Worm (Caenorhabditis elegans) whole organism, late embryonic: Measurements from ENCODE around the gene K08F11.1.
"Not testable (repeated sequence)": the region's sequence is repeated elsewhere in the genome, so short reads cannot be mapped to it uniquely, and the experiment has no call there.

Experiments
- C08G9.2 ChIP-seq: sonication (generic microtip); optimal IDR thresholded peaks from 2 replicates; lab custom pipeline; 2016; ENCODE audit warnings: mild to moderate bottlenecking, missing genetic modification characterization, moderate library complexity, missing compliant biosample characterization
- ceh-14 ChIP-seq: sonication (generic microtip); optimal IDR thresholded peaks from 2 replicates; lab custom pipeline; 2016; ENCODE audit warnings: missing genotype, missing genetic modification characterization, missing compliant biosample characterization
- ceh-18 ChIP-seq: sonication (generic microtip); optimal IDR thresholded peaks from 2 replicates; lab custom pipeline; 2016; ENCODE audit warnings: missing genetic modification characterization, missing compliant biosample characterization
- ceh-2 ChIP-seq: sonication (generic microtip); optimal IDR thresholded peaks from 2 replicates; lab custom pipeline; 2016; ENCODE audit warnings: missing genotype, missing genetic modification characterization, missing compliant biosample characterization
- ceh-31 ChIP-seq: sonication (generic microtip); optimal IDR thresholded peaks from 2 replicates; lab custom pipeline; 2016; ENCODE audit warnings: missing genetic modification characterization, missing compliant biosample characterization
- ceh-34 ChIP-seq: sonication (generic microtip); optimal IDR thresholded peaks from 2 replicates; lab custom pipeline; 2016; ENCODE audit warnings: mild to moderate bottlenecking, missing genetic modification characterization, missing compliant biosample characterization
- ceh-45 ChIP-seq: fragments of 200-800 bp; sonication (Bioruptor generic); IDR thresholded peaks from 2 replicates; pipeline ENCODE4 v1.3.6; 2022; ENCODE audit warnings: missing genetic modification reagents, missing genetic modification characterization, missing compliant biosample characterization
- ceh-48 ChIP-seq: sonication (generic microtip); optimal IDR thresholded peaks from 2 replicates; lab custom pipeline; 2016; ENCODE audit warnings: missing genetic modification characterization, inconsistent platforms, missing compliant biosample characterization
- ceh-6 ChIP-seq: fragments of 200-800 bp; sonication (Bioruptor generic); optimal IDR thresholded peaks from 2 replicates; lab custom pipeline; 2018; ENCODE audit warnings: mild to moderate bottlenecking, missing genetic modification characterization, missing compliant biosample characterization
- elt-2 ChIP-seq: sonication (generic microtip); optimal IDR thresholded peaks from 2 replicates; lab custom pipeline; 2016; ENCODE audit warnings: missing genetic modification reagents, missing genetic modification characterization, missing compliant biosample characterization
- ets-4 ChIP-seq: sonication (generic microtip); optimal IDR thresholded peaks from 2 replicates; lab custom pipeline; 2016; ENCODE audit warnings: missing genetic modification characterization, missing compliant biosample characterization
- fax-1 ChIP-seq: sonication (generic microtip); optimal IDR thresholded peaks from 2 replicates; lab custom pipeline; 2016; ENCODE audit warnings: missing genotype, missing genetic modification characterization, missing compliant biosample characterization
- fkh-10 ChIP-seq: fragments of 150-350 bp; optimal IDR thresholded peaks from 2 replicates; lab custom pipeline; 2014; ENCODE audit warnings: missing biosample characterization, missing genetic modification reagents, missing genetic modification characterization
- gmeb-2 ChIP-seq: sonication (generic microtip); optimal IDR thresholded peaks from 2 replicates; lab custom pipeline; 2016; ENCODE audit warnings: missing genetic modification characterization, inconsistent platforms, missing compliant biosample characterization
- hlh-15 ChIP-seq: sonication (generic microtip); optimal IDR thresholded peaks from 2 replicates; lab custom pipeline; 2016; ENCODE audit warnings: missing genetic modification characterization, missing compliant biosample characterization
- hlh-8 ChIP-seq: sonication (generic microtip); optimal IDR thresholded peaks from 2 replicates; lab custom pipeline; 2016; ENCODE audit warnings: missing genotype, missing genetic modification characterization, missing compliant biosample characterization
- madf-2 ChIP-seq: sonication (generic microtip); optimal IDR thresholded peaks from 2 replicates; lab custom pipeline; 2017; ENCODE audit warnings: missing genetic modification characterization, missing compliant biosample characterization
- nfya-1 ChIP-seq: sonication (generic microtip); optimal IDR thresholded peaks from 2 replicates; lab custom pipeline; 2017; ENCODE audit warnings: missing genetic modification characterization, mild to moderate bottlenecking, missing compliant biosample characterization, antibody characterized with exemption, moderate library complexity
- nhr-232 ChIP-seq: sonication (generic microtip); optimal IDR thresholded peaks from 2 replicates; lab custom pipeline; 2016; ENCODE audit warnings: missing genetic modification characterization, missing compliant biosample characterization
- pat-9 ChIP-seq: fragments of 200-800 bp; sonication (Bioruptor generic); optimal IDR thresholded peaks from 2 replicates; lab custom pipeline; 2018; ENCODE audit warnings: mild to moderate bottlenecking, missing genetic modification characterization, moderate library complexity, missing compliant biosample characterization
- pqm-1 ChIP-seq: sonication (generic microtip); optimal IDR thresholded peaks from 2 replicates; lab custom pipeline; 2016; ENCODE audit warnings: missing genetic modification characterization, missing compliant biosample characterization
- ref-2 ChIP-seq: sonication (generic microtip); optimal IDR thresholded peaks from 2 replicates; lab custom pipeline; 2016; ENCODE audit warnings: missing genetic modification characterization, missing compliant biosample characterization
- rnt-1 ChIP-seq: sonication (generic microtip); optimal IDR thresholded peaks from 2 replicates; lab custom pipeline; 2016; ENCODE audit warnings: missing genetic modification characterization, missing compliant biosample characterization
- sox-2 ChIP-seq: fragments of 200-800 bp; sonication (Bioruptor generic); IDR thresholded peaks from 2 replicates; pipeline ENCODE4 v1.3.6; 2022; ENCODE audit warnings: missing genetic modification reagents, missing genetic modification characterization, missing compliant biosample characterization
- tbx-2 ChIP-seq: sonication (generic microtip); optimal IDR thresholded peaks from 2 replicates; lab custom pipeline; 2016; ENCODE audit warnings: missing genetic modification characterization, missing compliant biosample characterization
- tbx-7 ChIP-seq: sonication (generic microtip); optimal IDR thresholded peaks from 2 replicates; lab custom pipeline; 2016; ENCODE audit warnings: missing genotype, missing genetic modification characterization, missing compliant biosample characterization
- ttx-3 ChIP-seq: sonication (generic microtip); optimal IDR thresholded peaks from 2 replicates; lab custom pipeline; 2016; ENCODE audit warnings: missing genetic modification reagents, missing genetic modification characterization, missing compliant biosample characterization
- unc-3 ChIP-seq, 2 experiments: fragments of 200-800 bp in 1 of 2; sonication (Bioruptor generic) in 1 of 2; sonication (generic microtip) in 1 of 2; conservative IDR thresholded peaks in 1 of 2; optimal IDR thresholded peaks in 1 of 2; 2 replicates each; pipeline versions ENCODE4 v1.3.6 to Lab custom; 2016 to 2022; ENCODE audit warnings: missing compliant biosample characterization in 2 of 2, missing genetic modification characterization in 2 of 2, missing genetic modification reagents in 1 of 2
- unc-42 ChIP-seq: sonication (generic microtip); optimal IDR thresholded peaks from 2 replicates; lab custom pipeline; 2016; ENCODE audit warnings: missing genotype, missing genetic modification characterization, missing compliant biosample characterization
- unc-55 ChIP-seq: sonication (generic microtip); optimal IDR thresholded peaks from 2 replicates; lab custom pipeline; 2017; ENCODE audit warnings: missing biosample characterization, missing genetic modification reagents, missing genetic modification characterization
- unc-86 ChIP-seq: sonication (generic microtip); optimal IDR thresholded peaks from 2 replicates; lab custom pipeline; 2016; ENCODE audit warnings: missing genetic modification characterization, missing compliant biosample characterization
- zip-5 ChIP-seq: sonication (generic microtip); optimal IDR thresholded peaks from 2 replicates; lab custom pipeline; 2016; ENCODE audit warnings: missing genetic modification characterization, missing compliant biosample characterization

The K08F11.1 gene

DNA sequence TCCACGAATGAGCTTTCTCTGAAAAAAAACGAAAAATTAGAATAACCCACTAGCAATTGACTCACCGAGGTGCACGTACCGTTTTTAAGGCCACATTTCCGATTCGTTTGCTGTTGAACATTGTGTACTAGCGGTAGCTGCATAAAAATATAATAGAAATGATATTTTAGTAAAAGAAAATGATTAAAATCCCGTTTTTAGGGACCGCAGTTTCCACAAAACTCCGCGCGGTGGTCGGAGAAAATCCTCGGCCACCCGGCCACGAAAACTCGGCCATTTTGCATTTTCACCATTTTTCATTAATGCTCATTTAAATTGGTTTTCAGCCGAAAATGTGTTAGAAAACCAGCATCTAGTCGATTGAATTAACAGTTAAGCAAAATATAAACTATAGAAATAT lies 12.3 kb upstream of the K08F11.1 start, which contains the start of gene yars-2:
yars-2 (minus strand) TSS at position 249 of the 400 bp plus-strand sequence.
- peak; percentile 31 for TF ChIP-seq elt-2 (tag; lab: Kevin White, UChicago)
- TF ChIP-seq pat-9 (tag; lab: Kevin White, UChicago) = no peak
- TF ChIP-seq zip-5 (tag; lab: Kevin White, UChicago) = peak; percentile 26
- peak; percentile 74 for TF ChIP-seq ceh-31 (tag; lab: Kevin White, UChicago)
- peak; percentile 59 for TF ChIP-seq ets-4 (tag; lab: Kevin White, UChicago)
- peak; percentile 16 for TF ChIP-seq tbx-7 (tag; lab: Kevin White, UChicago)
- TF ChIP-seq gmeb-2 (tag; lab: Kevin White, UChicago) = no peak
- TF ChIP-seq ceh-2 (tag; lab: Kevin White, UChicago) = peak; percentile 83
- peak; percentile 63 for TF ChIP-seq C08G9.2 (tag; lab: Kevin White, UChicago)
- TF ChIP-seq fkh-10 (GFP tag; lab: Kevin White, UChicago) = no peak
- TF ChIP-seq fax-1 = peak; percentile 27
- TF ChIP-seq unc-55 (GFP tag; lab: Kevin White, UChicago) = no peak
- TF ChIP-seq madf-2 (tag; lab: Kevin White, UChicago) = no peak
- peak; percentile 33 for TF ChIP-seq ref-2
- peak; percentile 73 for TF ChIP-seq tbx-2 (tag; lab: Kevin White, UChicago)
- no peak for TF ChIP-seq unc-42
- TF ChIP-seq sox-2 (GFP tag; lab: Robert Waterston, UW) = no peak
- TF ChIP-seq unc-3 (GFP tag; conservative IDR thresholded peaks at IDR 0.05; lab: Robert Waterston, UW) = no peak
- TF ChIP-seq unc-3 (tag; optimal IDR thresholded peaks at IDR 0.05; lab: Kevin White, UChicago) = no peak
- TF ChIP-seq unc-86 = no peak
- TF ChIP-seq nfya-1 = no peak
- no peak for TF ChIP-seq pqm-1 (tag; lab: Kevin White, UChicago)
- TF ChIP-seq hlh-15 = no peak
- no peak for TF ChIP-seq nhr-232 (tag; lab: Kevin White, UChicago)
- no peak for TF ChIP-seq ceh-14 (tag; lab: Kevin White, UChicago)
- TF ChIP-seq hlh-8 (tag; lab: Kevin White, UChicago) = peak; percentile 13
- no peak for TF ChIP-seq ttx-3
- no peak for TF ChIP-seq ceh-48

DNA sequence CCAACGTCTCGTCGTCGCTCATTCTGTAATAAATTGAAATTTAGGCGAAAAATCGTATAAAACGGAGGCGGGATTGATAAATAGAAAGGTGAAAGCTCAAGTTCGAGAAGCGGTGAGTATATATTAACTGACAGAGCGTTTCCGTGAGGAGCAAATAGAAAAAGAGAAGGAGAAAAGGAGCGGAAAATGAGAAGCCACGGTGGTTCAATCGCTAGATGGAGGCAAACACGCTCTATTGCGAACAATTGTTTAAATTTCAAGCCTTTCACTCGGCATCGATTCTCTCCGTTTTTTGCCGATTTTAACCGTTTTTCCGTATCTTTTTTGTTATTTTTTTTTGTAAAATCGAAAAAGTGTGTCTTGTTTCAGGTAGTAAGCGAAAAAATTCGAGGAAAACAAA lies 8.9 kb upstream of the K08F11.1 start, which contains the start of gene miro-1:
miro-1 (minus strand) TSS at position 23 of the 400 bp plus-strand sequence.
- TF ChIP-seq ceh-6 (GFP tag; lab: Kevin White, UChicago); fkh-10 (GFP tag; lab: Kevin White, UChicago); rnt-1 (tag; lab: Kevin White, UChicago): not testable (repeated sequence)

DNA sequence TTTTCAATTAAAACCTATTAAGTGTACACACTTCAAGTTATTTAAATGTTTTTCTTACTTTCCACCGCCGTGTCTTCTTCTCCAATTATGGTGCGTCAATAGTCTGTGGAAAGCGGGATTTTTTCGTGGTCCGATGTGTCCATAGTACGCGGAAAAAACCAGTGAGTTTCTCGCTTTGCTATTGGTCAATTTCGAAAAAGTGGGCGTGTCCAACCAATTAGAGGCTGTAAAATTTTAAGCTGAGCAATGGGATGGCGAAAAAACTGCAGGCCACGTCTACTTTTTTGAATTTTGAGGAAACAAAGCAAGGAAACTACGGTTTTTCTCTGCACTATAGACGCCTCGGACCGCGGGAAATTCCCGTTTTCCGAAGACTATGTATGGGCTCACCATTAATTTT lies 975 bp upstream of the K08F11.1 start:
- no peak for TF ChIP-seq ref-2
- TF ChIP-seq nfya-1 = peak; percentile 53

DNA sequence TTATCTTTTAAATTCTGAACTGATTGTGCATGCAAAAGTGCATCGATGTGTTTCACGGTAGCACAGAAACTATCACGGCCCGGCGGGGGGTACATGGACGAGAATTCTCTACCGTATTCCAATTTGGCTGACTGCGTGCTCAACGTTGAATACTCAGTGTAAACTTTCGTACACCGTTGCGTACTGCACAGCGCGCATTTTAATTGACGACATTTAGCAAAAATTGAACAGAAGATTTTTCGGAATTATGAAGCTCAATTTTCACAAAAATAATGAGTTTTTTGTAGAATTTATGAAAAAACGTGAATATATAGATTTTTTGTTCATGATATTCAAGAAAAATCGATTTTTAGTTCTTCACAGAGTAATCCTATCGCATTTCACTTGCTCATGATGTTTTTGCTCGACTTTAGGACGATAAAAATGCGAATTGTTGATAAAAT lies 837 bp downstream of the K08F11.1 start:
- TF ChIP-seq tbx-2 (tag; lab: Kevin White, UChicago) (peak; percentile 52), nfya-1 (peak; percentile 47), ets-4 (tag; lab: Kevin White, UChicago) (peak; percentile 28), unc-42 (peak; percentile 63), sox-2 (GFP tag; lab: Robert Waterston, UW) (peak; percentile 36; the same call in 1 of the 2 replicates), hlh-8 (tag; lab: Kevin White, UChicago) (peak; percentile 40), C08G9.2 (tag; lab: Kevin White, UChicago) (peak; percentile 2), tbx-7 (tag; lab: Kevin White, UChicago) (peak; percentile 32), ceh-45 (GFP tag; lab: Robert Waterston, UW) (peak; percentile 43; the same call in 1 of the 2 replicates), ref-2 (peak; percentile 96), elt-2 (tag; lab: Kevin White, UChicago) (peak; percentile 23), ceh-31 (tag; lab: Kevin White, UChicago) (peak; percentile 75), unc-86 (peak; percentile 27), unc-3 (tag; optimal IDR thresholded peaks at IDR 0.05; lab: Kevin White, UChicago) (peak; percentile 46), ceh-18 (tag; lab: Kevin White, UChicago) (peak; percentile 59), ceh-14 (tag; lab: Kevin White, UChicago) (peak; percentile 73), ceh-34 (tag; lab: Kevin White, UChicago) (peak; percentile 88)
- TF ChIP-seq unc-3 (GFP tag; conservative IDR thresholded peaks at IDR 0.05; lab: Robert Waterston, UW) = not testable (repeated sequence)
- TF ChIP-seq, all 69 proteins: peak for 17; not testable (repeated sequence) for 52
